Worm (Caenorhabditis elegans): ENCODE results near the gene lron-14.
"Not testable (repeated sequence)": the region's sequence is repeated elsewhere in the genome, so short reads cannot be mapped to it uniquely, and the experiment has no call there.

- TF ChIP-seq pha-2, nfya-1, unc-42, tbx-2, elt-4, pqm-1, sox-4 (tag; optimal IDR thresholded peaks at IDR 0.05): not testable (repeated sequence)
Observed at ce11 chrIV:9595779-9596406, 29.5 kb upstream of the lron-14 start, which contains the start of the genes F27C8.3 and F27C8.2.
